Fruit fly (Drosophila melanogaster): ENCODE measurements around the gene MED30.

The MED30 gene

dm6 chr3L:622357-622834, 31.5 kb downstream of the MED30 start (continued):
- TF ChIP-seq tll (GFP tag; optimal IDR thresholded peaks at IDR 0.05) (no peak), unpg (GFP tag; optimal IDR thresholded peaks at IDR 0.05) (peak; percentile 56), Hmr (GFP tag; optimal IDR thresholded peaks at IDR 0.05) (no peak), Nf-YB (GFP tag; optimal IDR thresholded peaks at IDR 0.05) (peak; percentile 26), TFAM (GFP tag; optimal IDR thresholded peaks at IDR 0.05) (no peak), CG9797 (GFP tag; optimal IDR thresholded peaks at IDR 0.05) (no peak), CG11456 (GFP tag; IDR thresholded peaks at IDR 0.05) (no peak), Hr39 (optimal IDR thresholded peaks at IDR 0.05) (no peak), ttk (GFP tag; IDR thresholded peaks at IDR 0.05) (no peak), Side (GFP tag; optimal IDR thresholded peaks at IDR 0.05) (no peak), CG12219 (GFP tag; optimal IDR thresholded peaks at IDR 0.05) (no peak), disco-r (GFP tag; optimal IDR thresholded peaks at IDR 0.05) (no peak), CG2889 (GFP tag; IDR thresholded peaks at IDR 0.05) (no peak), GATAe (GFP tag; conservative IDR thresholded peaks at IDR 0.05) (no peak), Awh (GFP tag; IDR thresholded peaks at IDR 0.05) (peak; percentile 55; the same call in 1 of the 2 replicates), insv (GFP tag; optimal IDR thresholded peaks at IDR 0.05) (no peak), Hsf (GFP tag; optimal IDR thresholded peaks at IDR 0.05) (peak; percentile 16), sd (tag; optimal IDR thresholded peaks at IDR 0.05) (peak; percentile 70), gsb-n (tag; optimal IDR thresholded peaks at IDR 0.05) (peak; percentile 65), Dip3 (GFP tag; optimal IDR thresholded peaks at IDR 0.05) (no peak), CG1024 (GFP tag; IDR thresholded peaks at IDR 0.05) (no peak), Dref (GFP tag; IDR thresholded peaks at IDR 0.05) (no peak), tgo (GFP tag; IDR thresholded peaks at IDR 0.05) (no peak), Mad (GFP tag; optimal IDR thresholded peaks at IDR 0.05) (no peak), CG14965 (GFP tag; optimal IDR thresholded peaks at IDR 0.05; ENCODE audit: borderline replicate concordance) (no peak), CG4404 (GFP tag; IDR thresholded peaks at IDR 0.05) (peak; percentile 61), CG3163 (GFP tag; optimal IDR thresholded peaks at IDR 0.05) (no peak), ase (GFP tag; IDR thresholded peaks at IDR 0.05) (no peak), NK7.1 (GFP tag; optimal IDR thresholded peaks at IDR 0.05) (no peak), CG7839 (tag; optimal IDR thresholded peaks at IDR 0.05) (peak; percentile 55), CG12744 (GFP tag; optimal IDR thresholded peaks at IDR 0.05) (no peak), ken (GFP tag; IDR thresholded peaks at IDR 0.05) (no peak), Hey (tag; optimal IDR thresholded peaks at IDR 0.05) (no peak), CG13624 (GFP tag; optimal IDR thresholded peaks at IDR 0.05) (no peak), lilli (GFP tag; optimal IDR thresholded peaks at IDR 0.05) (peak; percentile 24), MESR4 (GFP tag; optimal IDR thresholded peaks at IDR 0.05) (no peak), z (GFP tag; IDR thresholded peaks at IDR 0.05) (no peak), Max (GFP tag; optimal IDR thresholded peaks at IDR 0.05) (no peak), phol (tag; optimal IDR thresholded peaks at IDR 0.05) (peak; percentile 74), az2 (GFP tag; optimal IDR thresholded peaks at IDR 0.05) (peak; percentile 32), al (GFP tag; IDR thresholded peaks at IDR 0.05) (no peak), Lim3 (GFP tag; IDR thresholded peaks at IDR 0.05) (no peak), CG10565 (GFP tag; optimal IDR thresholded peaks at IDR 0.05) (no peak), MTF-1 (GFP tag; optimal IDR thresholded peaks at IDR 0.05; ENCODE audit: borderline replicate concordance) (no peak), sug (tag; optimal IDR thresholded peaks at IDR 0.05) (no peak), CG8478 (optimal IDR thresholded peaks at IDR 0.05) (no peak)

Data from whole organism, embryonic.